Worm (Caenorhabditis elegans) whole organism, L4 larva: Measurements from ENCODE around the gene Y57G7A.6.

ENCODE experiments used
- F37D6.2 ChIP-seq: sonication (generic microtip); optimal IDR thresholded peaks from 2 replicates; lab custom pipeline; 2016; ENCODE audit warnings: mild to moderate bottlenecking, missing genetic modification characterization, missing compliant biosample characterization
- R02D3.7 ChIP-seq: fragments of 150-350 bp; sonication (generic microtip); optimal IDR thresholded peaks from 3 replicates; lab custom pipeline; 2014; ENCODE audit warnings: missing biosample characterization, missing genetic modification characterization
- Y105C5A.15 ChIP-seq: fragments of 200-800 bp; sonication (Bioruptor generic); IDR thresholded peaks from 2 replicates; pipeline ENCODE4 v1.3.6; 2022; ENCODE audit warnings: missing genetic modification characterization, missing compliant biosample characterization
- Y5F2A.4 ChIP-seq: fragments of 200-800 bp; sonication (Bioruptor generic); optimal IDR thresholded peaks from 2 replicates; lab custom pipeline; 2018; ENCODE audit warnings: mild to moderate bottlenecking, missing genetic modification characterization, missing compliant biosample characterization
- Y75B8A.6 ChIP-seq: fragments of 200-800 bp; sonication (Bioruptor generic); IDR thresholded peaks from 2 replicates; pipeline ENCODE4 v1.3.6; 2022; ENCODE audit warnings: missing genetic modification reagents, missing genetic modification characterization, missing compliant biosample characterization
- ZK337.2 ChIP-seq: fragments of 200-800 bp; sonication (Bioruptor generic); IDR thresholded peaks from 2 replicates; pipeline ENCODE4 v1.3.6; 2022; ENCODE audit warnings: missing genetic modification reagents, missing genetic modification characterization, missing compliant biosample characterization
- aha-1 ChIP-seq: fragments of 150-350 bp; peaks from one replicate; lab custom pipeline; 2014; ENCODE audit warnings: missing biosample characterization, missing genetic modification characterization
- ama-1 ChIP-seq: fragments of 150-350 bp; optimal IDR thresholded peaks from 2 replicates; lab custom pipeline; 2014; ENCODE audit warnings: inconsistent platforms, mixed read lengths
- attf-4 ChIP-seq: sonication (generic microtip); optimal IDR thresholded peaks from 3 replicates; lab custom pipeline; 2017; ENCODE audit warnings: missing biosample characterization, missing genetic modification characterization
- ceh-28 ChIP-seq: fragments of 150-350 bp; optimal IDR thresholded peaks from 2 replicates; lab custom pipeline; 2014; ENCODE audit warnings: missing biosample characterization, missing genetic modification reagents, missing genetic modification characterization
- ceh-32 ChIP-seq: sonication (generic microtip); optimal IDR thresholded peaks from 2 replicates; lab custom pipeline; 2016; ENCODE audit warnings: mild to moderate bottlenecking, missing genetic modification characterization, missing compliant biosample characterization; ENCODE audit not compliant: poor library complexity
- ces-1 ChIP-seq: fragments of 150-350 bp; sonication (generic microtip); optimal IDR thresholded peaks from 4 replicates; lab custom pipeline; 2014; ENCODE audit warnings: missing biosample characterization, missing genetic modification reagents, missing genetic modification characterization
- daf-12 ChIP-seq: fragments of 150-350 bp; optimal IDR thresholded peaks from 2 replicates; lab custom pipeline; 2014; ENCODE audit warnings: missing biosample characterization, missing genetic modification reagents, missing genetic modification characterization
- daf-16 ChIP-seq, 3 experiments: sonication (generic microtip); optimal IDR thresholded peaks; 2 replicates each; lab custom pipeline; 2016 to 2017; ENCODE audit warnings: missing genetic modification characterization in 3 of 3, missing genetic modification reagents in 3 of 3, mild to moderate bottlenecking in 2 of 3, missing compliant biosample characterization in 2 of 3, missing biosample characterization in 1 of 3, moderate library complexity in 1 of 3
- daf-19 ChIP-seq: fragments of 200-800 bp; sonication (Bioruptor generic); conservative IDR thresholded peaks from 2 replicates; pipeline ENCODE4 v1.3.6; 2022; ENCODE audit warnings: missing genetic modification characterization, missing compliant biosample characterization
- dmd-6 ChIP-seq: fragments of 200-800 bp; sonication (Bioruptor generic); IDR thresholded peaks from 2 replicates; pipeline ENCODE4 v1.3.6; 2022; ENCODE audit warnings: missing genetic modification reagents, missing genetic modification characterization, missing compliant biosample characterization
- dpl-1 ChIP-seq: fragments of 150-350 bp; optimal IDR thresholded peaks from 2 replicates; lab custom pipeline; 2014; ENCODE audit warnings: missing biosample characterization, missing genetic modification reagents, missing genetic modification characterization
- fkh-10 ChIP-seq: fragments of 150-350 bp; optimal IDR thresholded peaks from 2 replicates; lab custom pipeline; 2014; ENCODE audit warnings: missing biosample characterization, missing genetic modification reagents, missing genetic modification characterization
- fos-1 ChIP-seq: fragments of 150-350 bp; optimal IDR thresholded peaks from 2 replicates; lab custom pipeline; 2014; ENCODE audit warnings: missing biosample characterization, missing genetic modification characterization
- hlh-11 ChIP-seq: fragments of 200-800 bp; sonication (Bioruptor generic); optimal IDR thresholded peaks from 2 replicates; lab custom pipeline; 2018; ENCODE audit warnings: mild to moderate bottlenecking, missing genetic modification characterization, missing compliant biosample characterization
- hlh-30 ChIP-seq: sonication (generic microtip); optimal IDR thresholded peaks from 2 replicates; lab custom pipeline; 2017; ENCODE audit warnings: antibody characterized with exemption, mild to moderate bottlenecking, missing genetic modification characterization, missing compliant biosample characterization; ENCODE audit not compliant: insufficient read depth
- lim-7 ChIP-seq: fragments of 200-800 bp; sonication (Bioruptor generic); IDR thresholded peaks from 2 replicates; pipeline ENCODE4 v1.3.6; 2022; ENCODE audit warnings: missing genetic modification characterization, missing compliant biosample characterization
- lin-15B ChIP-seq: fragments of 150-350 bp; sonication (generic microtip); optimal IDR thresholded peaks from 3 replicates; lab custom pipeline; 2014; ENCODE audit warnings: missing biosample characterization, missing genetic modification characterization
- lin-38 ChIP-seq: fragments of 200-800 bp; sonication (Bioruptor generic); IDR thresholded peaks from 2 replicates; pipeline ENCODE4 v1.3.6; 2022; ENCODE audit warnings: missing genetic modification reagents, missing genetic modification characterization, missing compliant biosample characterization
- lsy-2 ChIP-seq, 2 experiments: fragments of 150-350 bp in 1 of 2; sonication (generic microtip) in 1 of 2; optimal IDR thresholded peaks; 2 replicates each; lab custom pipeline; 2014 to 2017; ENCODE audit warnings: missing biosample characterization in 2 of 2, missing genetic modification characterization in 2 of 2
- madf-5 ChIP-seq, 2 experiments: fragments of 200-800 bp; sonication (Bioruptor generic); IDR thresholded peaks; 2 replicates each; pipeline ENCODE4 v1.3.6; 2022; ENCODE audit warnings: missing compliant biosample characterization in 2 of 2, missing genetic modification characterization in 2 of 2
- mes-2 ChIP-seq: sonication (generic microtip); optimal IDR thresholded peaks from 2 replicates; lab custom pipeline; 2016; ENCODE audit warnings: missing genotype, mild to moderate bottlenecking, missing genetic modification characterization, missing compliant biosample characterization; ENCODE audit not compliant: poor library complexity, severe bottlenecking
- mxl-2 ChIP-seq: fragments of 200-800 bp; sonication (Bioruptor generic); conservative IDR thresholded peaks from 2 replicates; pipeline ENCODE4 v1.3.6; 2022; ENCODE audit warnings: missing genetic modification reagents, missing genetic modification characterization, missing compliant biosample characterization
- nhr-10 ChIP-seq: fragments of 150-350 bp; optimal IDR thresholded peaks from 2 replicates; lab custom pipeline; 2014; ENCODE audit warnings: missing biosample characterization, missing genetic modification characterization
- nhr-102 ChIP-seq: sonication (generic microtip); optimal IDR thresholded peaks from 2 replicates; lab custom pipeline; 2016; ENCODE audit warnings: mild to moderate bottlenecking, missing genetic modification characterization, moderate library complexity, missing compliant biosample characterization
- nhr-42 ChIP-seq: fragments of 200-800 bp; sonication (Bioruptor generic); IDR thresholded peaks from 2 replicates; pipeline ENCODE4 v1.3.6; 2022; ENCODE audit warnings: missing genetic modification characterization, missing compliant biosample characterization
- nhr-48 ChIP-seq: sonication (generic microtip); optimal IDR thresholded peaks from 2 replicates; lab custom pipeline; 2016; ENCODE audit warnings: mild to moderate bottlenecking, missing genetic modification characterization, missing compliant biosample characterization
- nhr-77 ChIP-seq: fragments of 150-350 bp; optimal IDR thresholded peaks from 2 replicates; lab custom pipeline; 2014; ENCODE audit warnings: missing biosample characterization, missing genetic modification characterization
- set-16 ChIP-seq: fragments of 200-800 bp; sonication (Bioruptor generic); IDR thresholded peaks from 2 replicates; pipeline ENCODE4 v1.3.6; 2022; ENCODE audit warnings: missing genetic modification reagents, missing genetic modification characterization, missing compliant biosample characterization
- skn-1 ChIP-seq: fragments of 150-350 bp; optimal IDR thresholded peaks from 2 replicates; lab custom pipeline; 2014; ENCODE audit warnings: missing biosample characterization, missing genetic modification characterization
- snpc-1.2 ChIP-seq: fragments of 200-800 bp; sonication (Bioruptor generic); IDR thresholded peaks from 2 replicates; pipeline ENCODE4 v1.3.6; 2022; ENCODE audit warnings: missing genetic modification reagents, missing genetic modification characterization, missing compliant biosample characterization
- unc-62 ChIP-seq, 3 experiments: fragments of 150-350 bp in 1 of 3; sonication (generic microtip); optimal IDR thresholded peaks in 2 of 3; peaks in 1 of 3; 1 replicate in 1 of 3; 2 replicates in 2 of 3; lab custom pipeline; 2014 to 2017; ENCODE audit warnings: missing biosample characterization in 3 of 3, missing genetic modification characterization in 3 of 3, missing genetic modification reagents in 3 of 3, missing genotype in 1 of 3
- zip-11 ChIP-seq: fragments of 200-800 bp; sonication (Bioruptor generic); IDR thresholded peaks from 2 replicates; pipeline ENCODE4 v1.3.6; 2022; ENCODE audit warnings: missing genetic modification characterization, missing compliant biosample characterization
- zip-2 ChIP-seq: fragments of 150-350 bp; optimal IDR thresholded peaks from 2 replicates; lab custom pipeline; 2014; ENCODE audit warnings: missing biosample characterization, missing genetic modification characterization
- ztf-11 ChIP-seq: fragments of 150-350 bp; optimal IDR thresholded peaks from 2 replicates; lab custom pipeline; 2014; ENCODE audit warnings: missing biosample characterization, missing genetic modification characterization
- ztf-7 ChIP-seq: fragments of 150-350 bp; optimal IDR thresholded peaks from 2 replicates; lab custom pipeline; 2014; ENCODE audit warnings: missing biosample characterization, missing genetic modification characterization

The Y57G7A.6 gene

DNA sequence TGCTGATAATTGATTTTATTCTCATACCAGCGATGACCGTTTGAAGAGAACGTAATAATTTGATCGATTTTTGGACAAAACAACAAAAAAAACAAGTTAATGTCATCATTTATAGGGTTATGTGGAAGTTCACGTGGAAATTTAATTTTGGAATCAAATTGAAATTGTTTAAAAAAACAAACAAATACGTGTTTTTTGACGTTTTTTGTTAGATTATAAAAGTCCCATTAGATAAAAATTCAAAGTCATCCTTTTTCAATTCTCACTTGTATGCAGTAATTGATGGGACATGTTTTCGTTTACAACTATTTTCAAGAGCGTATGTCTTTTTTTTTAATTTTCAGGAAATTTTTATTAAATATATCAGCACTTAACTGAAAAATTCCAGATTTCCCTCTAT is at the start of gene Y57G7A.6, which contains the start of gene Y57G7A.3:
TSS of gene Y57G7A.6 (minus strand) at position 101 of the 400 bp plus-strand sequence.
TSS of gene Y57G7A.3 (plus strand) at position 269 of the 400 bp plus-strand sequence.
- TF ChIP-seq lin-15B, result no peak
- TF ChIP-seq skn-1 (tag; lab: Kevin White, UChicago), result no peak
- TF ChIP-seq Y75B8A.6, result no peak
- no peak for TF ChIP-seq ceh-32 (tag; lab: Kevin White, UChicago)
- TF ChIP-seq R02D3.7 (tag; lab: Kevin White, UChicago), result no peak

DNA sequence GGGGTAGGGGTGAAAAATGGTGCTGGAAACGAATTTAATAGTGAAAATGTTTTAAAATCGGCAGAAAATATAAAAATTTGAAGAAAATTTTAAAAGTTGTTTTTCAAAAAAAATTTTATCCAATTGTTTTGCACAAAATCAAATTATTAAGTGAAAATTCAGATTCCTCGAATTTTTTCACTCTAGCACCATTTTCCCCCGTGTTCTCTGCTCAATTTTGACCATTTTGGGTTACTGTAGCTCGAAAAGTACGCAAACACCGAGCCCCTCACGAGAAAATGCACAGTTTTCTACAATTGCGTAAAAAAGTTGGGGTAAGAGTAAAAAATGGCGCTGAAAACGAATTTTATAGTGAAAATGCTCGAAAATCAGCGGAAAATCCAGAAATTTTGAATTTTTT is 44.5 kb upstream of the Y57G7A.6 start:
- TF ChIP-seq unc-62 (GFP tag; optimal IDR thresholded peaks at IDR 0.05 in 1 of 2; lab: Kevin White, UChicago), result peak in 1 of 2 experiments; percentile 74
- no peak for TF ChIP-seq unc-62 (tag; optimal IDR thresholded peaks at IDR 0.05; lab: Kevin White, UChicago)
- no peak for TF ChIP-seq Y105C5A.15
- no peak for TF ChIP-seq nhr-10 (tag; lab: Kevin White, UChicago)
- TF ChIP-seq fkh-10 (GFP tag; lab: Kevin White, UChicago), result no peak
- peak; percentile 77 for TF ChIP-seq aha-1 (tag; lab: Kevin White, UChicago)
- no peak for TF ChIP-seq daf-12 (tag; lab: Kevin White, UChicago)
- no peak for TF ChIP-seq nhr-48 (tag; lab: Kevin White, UChicago)
- TF ChIP-seq set-16 (GFP tag; lab: Robert Waterston, UW), result no peak
- TF ChIP-seq lin-38 (GFP tag; lab: Robert Waterston, UW), result no peak

DNA sequence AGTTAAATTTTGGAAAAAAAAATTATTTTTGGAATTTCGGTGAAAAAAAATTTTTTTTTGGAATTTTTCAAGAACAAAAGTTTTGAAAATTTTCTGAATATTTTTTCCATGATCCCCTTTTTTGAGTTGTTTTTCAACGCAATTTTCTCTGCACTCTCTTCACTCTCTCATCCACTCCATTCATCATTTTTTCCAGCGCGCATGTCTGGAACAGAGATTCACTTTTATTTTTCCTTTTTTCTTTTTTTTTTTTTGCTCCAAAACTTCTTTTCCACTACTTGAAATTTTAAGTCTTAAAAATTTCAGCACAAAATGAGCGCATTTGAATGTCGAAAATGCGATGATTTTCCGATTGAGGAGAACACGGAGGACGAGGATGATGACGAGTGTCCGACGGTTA is 41.3 kb upstream of the Y57G7A.6 start, which contains the start of gene jip-1:
TSS of gene jip-1 (plus strand) at position 301 of the 400 bp plus-strand sequence.
- TF ChIP-seq F37D6.2 (tag; lab: Kevin White, UChicago) (no peak), nhr-42 (GFP tag; lab: Robert Waterston, UW) (no peak), mxl-2 (GFP tag; lab: Robert Waterston, UW) (no peak), lsy-2 (tag; optimal IDR thresholded peaks at IDR 0.05; lab: Kevin White, UChicago) (no peak)

DNA sequence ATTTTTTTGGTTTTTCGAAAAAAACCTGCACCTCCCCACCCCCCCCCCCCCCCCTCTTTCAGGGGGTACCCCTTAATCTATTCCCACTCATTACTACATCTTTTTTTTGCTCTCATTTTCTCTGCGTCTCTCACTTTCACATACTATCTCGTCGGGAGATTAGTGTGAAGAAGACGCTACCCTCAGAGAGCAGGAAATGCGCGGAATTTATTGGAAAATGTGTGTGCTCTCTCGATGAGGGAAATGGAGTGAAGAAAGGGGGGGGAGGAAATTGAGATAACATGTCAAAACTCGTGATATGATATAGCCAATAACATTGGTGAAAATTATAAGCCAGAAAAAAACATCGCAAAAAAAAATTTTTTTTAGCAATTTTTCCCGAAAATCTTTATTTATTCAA is 40.2 kb upstream of the Y57G7A.6 start:
- TF ChIP-seq daf-19 (GFP tag; lab: Robert Waterston, UW) (no peak), madf-5 (GFP tag; IDR thresholded peaks at IDR 0.05; lab: Robert Waterston, UW) (no peak), zip-11 (GFP tag; lab: Robert Waterston, UW) (no peak)

DNA sequence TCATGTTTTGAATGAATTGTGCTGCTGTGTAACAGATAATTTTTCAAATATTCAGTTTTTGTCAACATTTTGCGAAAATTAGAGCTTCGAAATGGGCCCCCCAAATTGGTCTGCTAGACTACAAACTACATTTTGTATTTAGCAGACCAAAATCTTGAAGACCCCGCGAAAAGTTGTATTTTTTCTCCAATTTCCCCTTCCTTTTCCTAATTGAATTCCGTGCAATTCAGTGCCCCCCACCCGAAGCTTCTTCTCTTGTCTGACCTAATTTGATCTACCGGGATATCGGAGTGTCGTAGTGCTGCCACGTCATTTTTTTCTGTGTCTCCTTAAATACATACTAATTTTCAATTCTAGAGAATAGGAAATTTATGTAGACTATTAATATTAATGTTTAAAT is 38.6 kb upstream of the Y57G7A.6 start:
- TF ChIP-seq ces-1 (GFP tag; lab: Kevin White, UChicago) (peak; percentile 9), hlh-11 (tag; lab: Kevin White, UChicago) (no peak)

DNA sequence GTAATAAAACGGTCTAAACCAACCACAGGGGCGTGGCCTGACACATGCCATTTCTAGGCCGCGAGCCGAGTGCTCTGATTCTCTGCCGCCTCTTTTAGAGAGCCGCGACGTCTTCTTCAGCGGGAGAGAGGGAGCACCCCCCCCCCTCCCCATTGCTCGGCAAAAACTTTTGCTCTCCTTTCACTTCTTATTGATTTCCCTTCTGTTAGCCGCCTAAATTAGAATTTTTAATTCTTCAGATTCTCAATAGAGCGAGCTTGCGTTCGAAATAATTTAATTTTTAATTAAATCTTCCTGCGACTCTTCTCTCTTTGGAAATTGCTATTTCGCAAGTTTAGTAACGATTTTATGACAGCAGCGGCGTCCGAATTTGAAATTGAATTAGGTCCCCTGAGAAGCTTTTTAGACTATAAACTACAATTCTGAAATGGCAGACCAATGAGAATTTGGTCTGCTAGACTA is 37.8 kb upstream of the Y57G7A.6 start:
- TF ChIP-seq Y75B8A.6 (no peak), nhr-77 (tag; lab: Kevin White, UChicago) (no peak), ztf-7 (tag; lab: Kevin White, UChicago) (no peak), dpl-1 (GFP tag; lab: Kevin White, UChicago) (peak; percentile 26), lsy-2 (tag; optimal IDR thresholded peaks at IDR 0.05; lab: Kevin White, UChicago) (peak in 1 of 2 experiments; percentile 58), hlh-11 (tag; lab: Kevin White, UChicago) (peak; percentile 37), ama-1 (lab: Kevin White, UChicago) (peak; percentile 1), daf-16 (GFP tag; optimal IDR thresholded peaks at IDR 0.05; lab: Kevin White, UChicago) (peak in 1 of 2 experiments; percentile 1), daf-16 (tag; optimal IDR thresholded peaks at IDR 0.05; lab: Kevin White, UChicago) (no peak), dmd-6 (GFP tag; lab: Robert Waterston, UW) (0 out of 2 replicates have a peak, but pooled peaks have one; percentile 15), ZK337.2 (GFP tag; lab: Robert Waterston, UW) (0 out of 2 replicates have a peak, but pooled peaks have one; percentile 8), set-16 (GFP tag; lab: Robert Waterston, UW) (peak; percentile 91), zip-2 (no peak), ceh-28 (no peak), fos-1 (no peak), ztf-11 (tag; lab: Kevin White, UChicago) (no peak), attf-4 (tag; lab: Kevin White, UChicago) (no peak), nhr-102 (tag; lab: Kevin White, UChicago) (peak; percentile 32), mes-2 (peak; percentile 40), lin-38 (GFP tag; lab: Robert Waterston, UW) (peak; percentile 81), lim-7 (GFP tag; lab: Robert Waterston, UW) (0 out of 2 replicates have a peak, but pooled peaks have one; percentile 4), hlh-30 (peak; percentile 19), snpc-1.2 (GFP tag; lab: Robert Waterston, UW) (no peak), Y5F2A.4 (GFP tag; lab: Kevin White, UChicago) (no peak)
